Worm (Caenorhabditis elegans) whole organism, midembryonic: ENCODE measurements around the gene nlr-1.

Source experiments
- cog-1 ChIP-seq: sonication (generic microtip); optimal IDR thresholded peaks from 2 replicates; lab custom pipeline; 2016; ENCODE audit warnings: missing genetic modification characterization, missing compliant biosample characterization
- flt-1 ChIP-seq: fragments of 200-800 bp; sonication (Bioruptor generic); IDR thresholded peaks from 2 replicates; pipeline ENCODE4 v1.3.6; 2022; ENCODE audit warnings: missing genetic modification characterization, missing compliant biosample characterization
- ztf-29 ChIP-seq: fragments of 200-800 bp; sonication (Bioruptor generic); IDR thresholded peaks from 2 replicates; pipeline ENCODE4 v1.3.6; 2022; ENCODE audit warnings: missing genetic modification reagents, missing genetic modification characterization, missing compliant biosample characterization

ce11 chrIV:12129204-12129603 lies 48.9 kb downstream of the nlr-1 start, which contains the start of gene lin-24:
- no peak for TF ChIP-seq flt-1 (GFP tag; lab: Robert Waterston, UW)
- TF ChIP-seq ztf-29 (GFP tag; lab: Robert Waterston, UW), result no peak
- TF ChIP-seq cog-1 (tag; lab: Kevin White, UChicago), result no peak
